Fruit fly (Drosophila melanogaster) whole organism, prepupa: Measurements from ENCODE around the gene CG15306.
A peak's percentile ranks its signal among the peaks of the same experiment; 100 is the strongest.

Experiments
- CG10631 ChIP-seq: fragments of 200-800 bp; sonication (Bioruptor generic); optimal IDR thresholded peaks from 2 replicates; lab custom pipeline; 2016; ENCODE audit warnings: missing biosample characterization, missing genetic modification characterization
- CG10669 ChIP-seq: fragments of 200-800 bp; sonication (Bioruptor generic); optimal IDR thresholded peaks from 3 replicates; lab custom pipeline; 2018; ENCODE audit warnings: missing biosample characterization, mild to moderate bottlenecking, missing genetic modification characterization, moderate library complexity
- CG11294 ChIP-seq: fragments of 200-800 bp; sonication (Bioruptor generic); IDR thresholded peaks from 2 replicates; pipeline ENCODE4 v1.3.6; 2022; ENCODE audit warnings: missing biosample characterization, missing genetic modification characterization
- CG11762 ChIP-seq: fragments of 200-800 bp; sonication (Bioruptor generic); optimal IDR thresholded peaks from 3 replicates; lab custom pipeline; 2016; ENCODE audit warnings: missing biosample characterization, missing genetic modification characterization; ENCODE audit not compliant: insufficient read depth
- CG11902 ChIP-seq: fragments of 200-800 bp; sonication (Bioruptor generic); optimal IDR thresholded peaks from 3 replicates; lab custom pipeline; 2016; ENCODE audit warnings: missing biosample characterization, missing genetic modification characterization
- CG15336 ChIP-seq: fragments of 200-800 bp; sonication (Bioruptor generic); IDR thresholded peaks from 2 replicates; pipeline ENCODE4 v1.3.6; 2022; ENCODE audit warnings: missing biosample characterization, missing genetic modification characterization
- CG1621 ChIP-seq: fragments of 200-800 bp; sonication (Bioruptor generic); optimal IDR thresholded peaks from 3 replicates; lab custom pipeline; 2018; ENCODE audit warnings: missing biosample characterization, mild to moderate bottlenecking, missing genetic modification characterization
- CG16779 ChIP-seq: fragments of 200-800 bp; sonication (Bioruptor generic); optimal IDR thresholded peaks from 3 replicates; lab custom pipeline; 2017; ENCODE audit warnings: missing biosample characterization, mild to moderate bottlenecking, missing genetic modification characterization
- CG3032 ChIP-seq: fragments of 200-800 bp; optimal IDR thresholded peaks from 2 replicates; lab custom pipeline; 2019; ENCODE audit warnings: missing biosample characterization, mild to moderate bottlenecking, missing genetic modification characterization, moderate library complexity
- CG31627 ChIP-seq: fragments of 200-800 bp; sonication (Bioruptor generic); optimal IDR thresholded peaks from 3 replicates; lab custom pipeline; 2016; ENCODE audit warnings: missing biosample characterization, missing genetic modification characterization
- CG32006 ChIP-seq: fragments of 200-800 bp; sonication (Bioruptor generic); optimal IDR thresholded peaks from 3 replicates; lab custom pipeline; 2017; ENCODE audit warnings: missing biosample characterization, mild to moderate bottlenecking, missing genetic modification characterization
- CG3919 ChIP-seq: fragments of 200-800 bp; sonication (Bioruptor generic); optimal IDR thresholded peaks from 3 replicates; lab custom pipeline; 2016; ENCODE audit warnings: missing biosample characterization, missing genetic modification characterization
- CG4318 ChIP-seq: fragments of 200-800 bp; sonication (Bioruptor generic); optimal IDR thresholded peaks from 3 replicates; lab custom pipeline; 2017; ENCODE audit warnings: missing biosample characterization, mild to moderate bottlenecking, missing genetic modification characterization
- CG6163 ChIP-seq: fragments of 200-800 bp; sonication (Bioruptor generic); IDR thresholded peaks from 3 replicates; pipeline ENCODE4 v1.3.6; 2022; ENCODE audit warnings: missing biosample characterization, missing genetic modification characterization
- CG6276 ChIP-seq: fragments of 200-800 bp; sonication (Bioruptor generic); optimal IDR thresholded peaks from 2 replicates; lab custom pipeline; 2017; ENCODE audit warnings: missing biosample characterization, mild to moderate bottlenecking, missing genetic modification characterization
- CG6792 ChIP-seq: fragments of 200-800 bp; sonication (Bioruptor generic); optimal IDR thresholded peaks from 3 replicates; lab custom pipeline; 2016; ENCODE audit warnings: missing biosample characterization, missing genetic modification characterization
- CG6808 ChIP-seq: fragments of 200-800 bp; sonication (Bioruptor generic); optimal IDR thresholded peaks from 3 replicates; lab custom pipeline; 2017; ENCODE audit warnings: missing biosample characterization, missing genetic modification characterization, mild to moderate bottlenecking, moderate library complexity, missing genetic modification reagents
- CG6854 ChIP-seq: fragments of 200-800 bp; sonication (Bioruptor generic); optimal IDR thresholded peaks from 2 replicates; lab custom pipeline; 2017; ENCODE audit warnings: missing biosample characterization, mild to moderate bottlenecking, missing genetic modification characterization
- CG7368 ChIP-seq: fragments of 200-800 bp; sonication (Bioruptor generic); optimal IDR thresholded peaks from 3 replicates; lab custom pipeline; 2016; ENCODE audit warnings: missing biosample characterization, missing genetic modification characterization
- CG8119 ChIP-seq: fragments of 200-800 bp; sonication (Bioruptor generic); IDR thresholded peaks from 3 replicates; pipeline ENCODE4 v1.3.6; 2022; ENCODE audit warnings: missing biosample characterization, missing genetic modification characterization
- CG8319 ChIP-seq: fragments of 200-800 bp; sonication (Bioruptor generic); optimal IDR thresholded peaks from 3 replicates; lab custom pipeline; 2016; ENCODE audit warnings: missing biosample characterization, missing genetic modification characterization
- Eip75B ChIP-seq: fragments of 200-800 bp; sonication (Bioruptor generic); optimal IDR thresholded peaks from 3 replicates; lab custom pipeline; 2016; ENCODE audit warnings: missing biosample characterization, missing genetic modification characterization
- Ets21C ChIP-seq: fragments of 200-800 bp; sonication (Bioruptor generic); optimal IDR thresholded peaks from 3 replicates; lab custom pipeline; 2016; ENCODE audit warnings: missing biosample characterization, missing genetic modification characterization
- Gug ChIP-seq: fragments of 200-800 bp; sonication (Bioruptor generic); IDR thresholded peaks from 2 replicates; pipeline ENCODE4 v1.3.6; 2022; ENCODE audit warnings: missing biosample characterization, missing genetic modification characterization
- Hr38 ChIP-seq: sonication (Bioruptor generic); optimal IDR thresholded peaks from 2 replicates; lab custom pipeline; 2016; ENCODE audit warnings: missing biosample characterization, missing genetic modification characterization
- Hr39 ChIP-seq: fragments of 200-800 bp; sonication (Bioruptor generic); optimal IDR thresholded peaks from 2 replicates; lab custom pipeline; 2016; ENCODE audit warnings: missing biosample characterization, missing genetic modification characterization
- Hr4 ChIP-seq: fragments of 200-800 bp; sonication (Bioruptor generic); optimal IDR thresholded peaks from 3 replicates; lab custom pipeline; 2016; ENCODE audit warnings: missing biosample characterization, missing genetic modification characterization
- Lpt ChIP-seq: fragments of 200-800 bp; sonication (Bioruptor generic); optimal IDR thresholded peaks from 3 replicates; lab custom pipeline; 2016; ENCODE audit warnings: missing biosample characterization, missing genetic modification characterization
- Met ChIP-seq: fragments of 200-800 bp; sonication (Bioruptor generic); optimal IDR thresholded peaks from 3 replicates; lab custom pipeline; 2016; ENCODE audit warnings: missing biosample characterization, missing genetic modification characterization
- Sox102F ChIP-seq: fragments of 200-800 bp; sonication (Bioruptor generic); optimal IDR thresholded peaks from 2 replicates; lab custom pipeline; 2016; ENCODE audit warnings: missing biosample characterization, mild to moderate bottlenecking, missing genetic modification characterization
- Sox15 ChIP-seq: fragments of 200-800 bp; sonication (Bioruptor generic); optimal IDR thresholded peaks from 3 replicates; lab custom pipeline; 2016; ENCODE audit warnings: missing biosample characterization, missing genetic modification characterization
- achi ChIP-seq: fragments of 200-800 bp; sonication (Bioruptor generic); optimal IDR thresholded peaks from 3 replicates; lab custom pipeline; 2016; ENCODE audit warnings: missing biosample characterization, missing genetic modification characterization
- acj6 ChIP-seq: fragments of 200-800 bp; sonication (Bioruptor generic); optimal IDR thresholded peaks from 3 replicates; lab custom pipeline; 2016; ENCODE audit warnings: missing biosample characterization, missing genetic modification characterization
- dac ChIP-seq: fragments of 200-800 bp; sonication (Bioruptor generic); optimal IDR thresholded peaks from 2 replicates; lab custom pipeline; 2017; ENCODE audit warnings: missing biosample characterization, mild to moderate bottlenecking, missing genetic modification characterization
- dsx ChIP-seq: fragments of 200-800 bp; optimal IDR thresholded peaks from 3 replicates; lab custom pipeline; 2019; ENCODE audit warnings: missing biosample characterization, mild to moderate bottlenecking, missing genetic modification characterization, moderate library complexity; ENCODE audit not compliant: poor library complexity, severe bottlenecking
- eg ChIP-seq: fragments of 200-800 bp; sonication (Bioruptor generic); IDR thresholded peaks from 3 replicates; pipeline ENCODE4 v1.3.6; 2022; ENCODE audit warnings: missing biosample characterization, missing genetic modification characterization
- fd59A ChIP-seq: fragments of 200-800 bp; sonication (Bioruptor generic); optimal IDR thresholded peaks from 2 replicates; lab custom pipeline; 2017; ENCODE audit warnings: missing biosample characterization, mild to moderate bottlenecking, missing genetic modification characterization, missing genetic modification reagents
- fd85E ChIP-seq: fragments of 200-800 bp; sonication (Bioruptor generic); optimal IDR thresholded peaks from 3 replicates; lab custom pipeline; 2016; ENCODE audit warnings: missing biosample characterization, missing genetic modification characterization
- lz ChIP-seq: fragments of 200-800 bp; sonication (Bioruptor generic); optimal IDR thresholded peaks from 3 replicates; lab custom pipeline; 2016; ENCODE audit warnings: missing biosample characterization, missing genetic modification characterization
- net ChIP-seq: fragments of 200-800 bp; sonication (Bioruptor generic); optimal IDR thresholded peaks from 3 replicates; lab custom pipeline; 2016; ENCODE audit warnings: missing biosample characterization, missing genetic modification characterization
- pdm3 ChIP-seq: fragments of 200-800 bp; sonication (Bioruptor generic); optimal IDR thresholded peaks from 3 replicates; lab custom pipeline; 2016; ENCODE audit warnings: missing biosample characterization, missing genetic modification characterization
- salr ChIP-seq, 2 experiments: fragments of 200-800 bp; sonication (Bioruptor generic); optimal IDR thresholded peaks; 3 replicates each; lab custom pipeline; 2016 to 2018; ENCODE audit warnings: missing biosample characterization in 2 of 2, missing genetic modification characterization in 2 of 2, mild to moderate bottlenecking in 1 of 2
- spab ChIP-seq: fragments of 200-800 bp; sonication (Bioruptor generic); optimal IDR thresholded peaks from 2 replicates; lab custom pipeline; 2017; ENCODE audit warnings: missing biosample characterization, mild to moderate bottlenecking, missing genetic modification characterization, missing genetic modification reagents
- ss ChIP-seq, 2 experiments: fragments of 200-800 bp; sonication (Bioruptor generic); optimal IDR thresholded peaks; 2 replicates in 1 of 2; 3 replicates in 1 of 2; lab custom pipeline; 2017 to 2018; ENCODE audit warnings: mild to moderate bottlenecking in 2 of 2, missing biosample characterization in 2 of 2, missing genetic modification characterization in 2 of 2, moderate library complexity in 1 of 2
- topi ChIP-seq: fragments of 200-800 bp; sonication (Bioruptor generic); optimal IDR thresholded peaks from 3 replicates; lab custom pipeline; 2016; ENCODE audit warnings: missing biosample characterization, missing genetic modification characterization
- vri ChIP-seq: fragments of 200-800 bp; sonication (Bioruptor generic); optimal IDR thresholded peaks from 3 replicates; lab custom pipeline; 2016; ENCODE audit warnings: missing biosample characterization, mild to moderate bottlenecking, missing genetic modification characterization

The CG15306 gene

dm6 chrX:10325567-10326345 lies 5.9 kb downstream of the CG15306 start, which contains the start of gene alpha-Man-Ia (continued):
- TF ChIP-seq CG3919 (no peak), net (GFP tag; lab: Kevin White, UChicago) (peak; percentile 25), CG6808 (no peak)
- TF ChIP-seq, all 60 proteins: peak for 22

- TF ChIP-seq spab (GFP tag; lab: Kevin White, UChicago): peak; percentile 19
- TF ChIP-seq Met (GFP tag; lab: Kevin White, UChicago): peak; percentile 65
- TF ChIP-seq eg: peak; percentile 6; the same call in 1 of the 3 replicates
- TF ChIP-seq CG7368 (GFP tag; lab: Kevin White, UChicago): no peak
- TF ChIP-seq Sox15 (GFP tag; lab: Kevin White, UChicago): peak; percentile 24
- TF ChIP-seq CG6792 (GFP tag; lab: Kevin White, UChicago): peak; percentile 43
- no peak for TF ChIP-seq CG1621 (tag; lab: Kevin White, UChicago)
- peak; percentile 55 for TF ChIP-seq Hr4
- no peak for TF ChIP-seq CG15336
- TF ChIP-seq net (GFP tag; lab: Kevin White, UChicago): peak; percentile 50
- peak in 1 of 2 experiments; percentile 50 for TF ChIP-seq ss (GFP tag; optimal IDR thresholded peaks at IDR 0.05; lab: Kevin White, UChicago)
- no peak for TF ChIP-seq Gug (GFP tag; lab: Robert Waterston, UW)
- TF ChIP-seq Sox102F (GFP tag; lab: Kevin White, UChicago): no peak
- TF ChIP-seq Hr38 (GFP tag; lab: Kevin White, UChicago): no peak
- TF ChIP-seq acj6 (GFP tag; lab: Kevin White, UChicago): peak; percentile 31
- TF ChIP-seq CG31627: peak; percentile 57
- TF ChIP-seq CG6163 (GFP tag; lab: Robert Waterston, UW): peak; percentile 40; the same call in 2 of the 3 replicates
- peak; percentile 73 for TF ChIP-seq vri (GFP tag; lab: Kevin White, UChicago)
- TF ChIP-seq CG10669 (GFP tag; lab: Kevin White, UChicago): peak; percentile 36
- peak; percentile 60 for TF ChIP-seq CG4318 (GFP tag; lab: Kevin White, UChicago)
- no peak for TF ChIP-seq CG11294
- TF ChIP-seq lz (GFP tag; lab: Kevin White, UChicago): peak; percentile 49
- no peak for TF ChIP-seq CG8119 (GFP tag; lab: Robert Waterston, UW)
- TF ChIP-seq dsx (GFP tag; lab: Kevin White, UChicago): no peak
- TF ChIP-seq CG32006: peak; percentile 79
- TF ChIP-seq Hr39 (GFP tag; lab: Kevin White, UChicago): peak; percentile 42
- no peak for TF ChIP-seq fd85E (GFP tag; lab: Kevin White, UChicago)
- TF ChIP-seq Ets21C (GFP tag; lab: Kevin White, UChicago): peak; percentile 22
- TF ChIP-seq CG6808: peak; percentile 39
- peak; percentile 45 for TF ChIP-seq pdm3 (GFP tag; lab: Kevin White, UChicago)
- TF ChIP-seq fd59A (GFP tag; lab: Kevin White, UChicago): peak; percentile 26
- no peak for TF ChIP-seq CG16779 (tag; lab: Kevin White, UChicago)
- TF ChIP-seq CG11902: no peak
- no peak for TF ChIP-seq CG6854 (GFP tag; lab: Kevin White, UChicago)
- TF ChIP-seq CG10631: peak; percentile 58
- TF ChIP-seq CG8319 (GFP tag; lab: Kevin White, UChicago): peak; percentile 15
- peak; percentile 63 for TF ChIP-seq topi (GFP tag; lab: Kevin White, UChicago)
- TF ChIP-seq dac (GFP tag; lab: Kevin White, UChicago): peak; percentile 30
- TF ChIP-seq CG3919: no peak
- no peak for TF ChIP-seq CG3032 (tag; lab: Kevin White, UChicago)
- no peak for TF ChIP-seq Lpt
- peak; percentile 41 for TF ChIP-seq achi (GFP tag; lab: Kevin White, UChicago)
- TF ChIP-seq salr (GFP tag; optimal IDR thresholded peaks at IDR 0.05; lab: Kevin White, UChicago): peak in 1 of 2 experiments; percentile 62
- TF ChIP-seq CG6276 (GFP tag; lab: Kevin White, UChicago): peak; percentile 27
- peak; percentile 23 for TF ChIP-seq CG11762 (GFP tag; lab: Kevin White, UChicago)
- peak; percentile 48 for TF ChIP-seq Eip75B (GFP tag; lab: Kevin White, UChicago)
Observed at dm6 chrX:10324836-10325566, 6.6 kb downstream of the CG15306 start.
